Worm (Caenorhabditis elegans) whole organism, L1 larva: ENCODE results near the gene Y42A5A.5.

ENCODE experiments used
- C34B4.2 ChIP-seq: sonication (generic microtip); optimal IDR thresholded peaks from 2 replicates; lab custom pipeline; 2017; ENCODE audit warnings: mild to moderate bottlenecking, missing genetic modification characterization, missing compliant biosample characterization
- F16B12.6 ChIP-seq: fragments of 150-350 bp; optimal IDR thresholded peaks from 2 replicates; lab custom pipeline; 2014; ENCODE audit warnings: missing biosample characterization, missing genetic modification characterization
- aha-1 ChIP-seq: fragments of 150-350 bp; optimal IDR thresholded peaks from 2 replicates; lab custom pipeline; 2014; ENCODE audit warnings: missing biosample characterization, missing genetic modification characterization
- aly-2 ChIP-seq: fragments of 150-350 bp; optimal IDR thresholded peaks from 2 replicates; lab custom pipeline; 2014; ENCODE audit warnings: missing biosample characterization, missing genetic modification characterization
- ama-1 ChIP-seq: fragments of 150-350 bp; optimal IDR thresholded peaks from 2 replicates; lab custom pipeline; 2014
- blmp-1 ChIP-seq: fragments of 150-350 bp; optimal IDR thresholded peaks from 2 replicates; lab custom pipeline; 2014; ENCODE audit warnings: missing biosample characterization, missing genetic modification characterization
- ceh-63 ChIP-seq: fragments of 200-800 bp; sonication (Bioruptor generic); optimal IDR thresholded peaks from 2 replicates; lab custom pipeline; 2018; ENCODE audit warnings: mild to moderate bottlenecking, missing genetic modification characterization, missing compliant biosample characterization
- ceh-8 ChIP-seq: fragments of 200-800 bp; sonication (Bioruptor generic); optimal IDR thresholded peaks from 2 replicates; lab custom pipeline; 2018; ENCODE audit warnings: mild to moderate bottlenecking, missing genetic modification characterization, moderate library complexity, missing compliant biosample characterization
- ceh-82 ChIP-seq, 3 experiments: fragments of 150-350 bp in 1 of 3; sonication (generic microtip) in 2 of 3; optimal IDR thresholded peaks; 2 replicates each; lab custom pipeline; 2014 to 2017; ENCODE audit warnings: missing biosample characterization in 3 of 3, missing genetic modification characterization in 3 of 3
- ceh-88 ChIP-seq: fragments of 200-800 bp; sonication (Bioruptor generic); IDR thresholded peaks from 2 replicates; pipeline ENCODE4 v1.3.6; 2022; ENCODE audit warnings: missing genetic modification characterization, missing compliant biosample characterization
- ceh-90 ChIP-seq: sonication (generic microtip); optimal IDR thresholded peaks from 2 replicates; lab custom pipeline; 2016; ENCODE audit warnings: missing genetic modification characterization, missing compliant biosample characterization
- dsc-1 ChIP-seq: sonication (generic microtip); optimal IDR thresholded peaks from 2 replicates; lab custom pipeline; 2016; ENCODE audit warnings: mild to moderate bottlenecking, missing genetic modification characterization, missing compliant biosample characterization
- efl-1 ChIP-seq, 4 experiments: fragments of 150-350 bp; optimal IDR thresholded peaks in 3 of 4; peaks in 1 of 4; 1 replicate in 1 of 4; 2 replicates in 3 of 4; lab custom pipeline; 2014; ENCODE audit warnings: missing biosample characterization in 2 of 4, missing genetic modification characterization in 2 of 4, missing genetic modification reagents in 2 of 4
- egl-13 ChIP-seq: sonication (generic microtip); optimal IDR thresholded peaks from 2 replicates; lab custom pipeline; 2016; ENCODE audit warnings: missing genotype, missing genetic modification reagents, missing genetic modification characterization, missing compliant biosample characterization
- elt-3 ChIP-seq, 6 experiments: fragments of 150-350 bp in 1 of 6; sonication (generic microtip); optimal IDR thresholded peaks; 2 replicates each; lab custom pipeline; 2017 to 2018; ENCODE audit warnings: missing biosample characterization in 6 of 6, missing genetic modification characterization in 6 of 6, inconsistent platforms in 1 of 6
- ets-5 ChIP-seq: fragments of 200-800 bp; sonication (Bioruptor generic); IDR thresholded peaks from 2 replicates; pipeline ENCODE4 v1.3.6; 2022; ENCODE audit warnings: missing genetic modification characterization, missing compliant biosample characterization
- fkh-10 ChIP-seq: sonication (generic microtip); optimal IDR thresholded peaks from 2 replicates; lab custom pipeline; 2017; ENCODE audit warnings: missing biosample characterization, missing genetic modification reagents, missing genetic modification characterization
- fkh-4 ChIP-seq: sonication (generic microtip); optimal IDR thresholded peaks from 2 replicates; lab custom pipeline; 2016; ENCODE audit warnings: missing compliant biosample characterization, missing genetic modification characterization, borderline replicate concordance
- fkh-8 ChIP-seq: sonication (generic microtip); optimal IDR thresholded peaks from 2 replicates; lab custom pipeline; 2016; ENCODE audit warnings: mild to moderate bottlenecking, missing genetic modification characterization, missing compliant biosample characterization
- hlh-17 ChIP-seq: fragments of 200-800 bp; sonication (Bioruptor generic); optimal IDR thresholded peaks from 2 replicates; lab custom pipeline; 2018; ENCODE audit warnings: missing genetic modification characterization, mild to moderate bottlenecking, missing compliant biosample characterization, moderate library complexity, borderline replicate concordance
- hpl-2 ChIP-seq: fragments of 150-350 bp; optimal IDR thresholded peaks from 2 replicates; lab custom pipeline; 2014; ENCODE audit warnings: missing biosample characterization, missing genetic modification reagents, missing genetic modification characterization
- lin-13 ChIP-seq: fragments of 150-350 bp; optimal IDR thresholded peaks from 2 replicates; lab custom pipeline; 2014; ENCODE audit warnings: missing biosample characterization, missing genetic modification reagents, missing genetic modification characterization
- lin-39 ChIP-seq: fragments of 150-350 bp; optimal IDR thresholded peaks from 2 replicates; lab custom pipeline; 2014; ENCODE audit warnings: missing biosample characterization, missing genetic modification reagents, missing genetic modification characterization
- lir-3 ChIP-seq: sonication (generic microtip); optimal IDR thresholded peaks from 2 replicates; lab custom pipeline; 2016; ENCODE audit warnings: mild to moderate bottlenecking, missing genetic modification characterization, moderate library complexity, missing compliant biosample characterization; ENCODE audit not compliant: poor library complexity
- lsy-2 ChIP-seq, 2 experiments: fragments of 150-350 bp; optimal IDR thresholded peaks; 2 replicates each; lab custom pipeline; 2014; ENCODE audit warnings: missing biosample characterization in 2 of 2, missing genetic modification characterization in 2 of 2
- mab-9 ChIP-seq: fragments of 200-800 bp; sonication (Bioruptor generic); IDR thresholded peaks from 2 replicates; pipeline ENCODE4 v1.3.6; 2022; ENCODE audit warnings: missing genetic modification reagents, missing genetic modification characterization, missing compliant biosample characterization
- mdl-1 ChIP-seq, 2 experiments: fragments of 150-350 bp; optimal IDR thresholded peaks; 2 replicates each; lab custom pipeline; 2014 to 2017; ENCODE audit warnings: missing biosample characterization in 2 of 2, missing genetic modification characterization in 2 of 2, inconsistent platforms in 1 of 2
- mef-2 ChIP-seq: fragments of 150-350 bp; optimal IDR thresholded peaks from 2 replicates; lab custom pipeline; 2014; ENCODE audit warnings: missing biosample characterization, missing genetic modification characterization
- mep-1 ChIP-seq: fragments of 150-350 bp; optimal IDR thresholded peaks from 2 replicates; lab custom pipeline; 2014; ENCODE audit warnings: missing biosample characterization, missing genetic modification characterization
- nhr-12 ChIP-seq: sonication (generic microtip); optimal IDR thresholded peaks from 2 replicates; lab custom pipeline; 2017; ENCODE audit warnings: missing biosample characterization, missing genetic modification characterization
- nhr-19 ChIP-seq: fragments of 200-800 bp; sonication (Bioruptor generic); conservative IDR thresholded peaks from 2 replicates; pipeline ENCODE4 v1.3.6; 2022; ENCODE audit warnings: missing genetic modification characterization, missing compliant biosample characterization
- nhr-20 ChIP-seq: sonication (generic microtip); optimal IDR thresholded peaks from 2 replicates; lab custom pipeline; 2016; ENCODE audit warnings: mild to moderate bottlenecking, missing genetic modification characterization, missing compliant biosample characterization
- nhr-28 ChIP-seq: fragments of 150-350 bp; optimal IDR thresholded peaks from 2 replicates; lab custom pipeline; 2014; ENCODE audit warnings: missing biosample characterization, missing genetic modification characterization
- nhr-71 ChIP-seq: sonication (generic microtip); optimal IDR thresholded peaks from 2 replicates; lab custom pipeline; 2016; ENCODE audit warnings: mild to moderate bottlenecking, missing genetic modification characterization, moderate library complexity, missing compliant biosample characterization
- nhr-76 ChIP-seq: sonication (generic microtip); optimal IDR thresholded peaks from 2 replicates; lab custom pipeline; 2017; ENCODE audit warnings: missing biosample characterization, missing genetic modification characterization
- nhr-77 ChIP-seq: fragments of 150-350 bp; optimal IDR thresholded peaks from 2 replicates; lab custom pipeline; 2014; ENCODE audit warnings: missing biosample characterization, missing genetic modification characterization
- nhr-90 ChIP-seq: sonication (generic microtip); optimal IDR thresholded peaks from 2 replicates; lab custom pipeline; 2016; ENCODE audit warnings: mild to moderate bottlenecking, missing genetic modification characterization, missing compliant biosample characterization; ENCODE audit not compliant: poor library complexity
- pax-3 ChIP-seq: fragments of 200-800 bp; sonication (Bioruptor generic); optimal IDR thresholded peaks from 2 replicates; lab custom pipeline; 2018; ENCODE audit warnings: mild to moderate bottlenecking, missing genetic modification characterization, moderate library complexity, missing compliant biosample characterization
- pqm-1 ChIP-seq: sonication (generic microtip); optimal IDR thresholded peaks from 3 replicates; lab custom pipeline; 2017; ENCODE audit warnings: missing biosample characterization, missing genetic modification characterization
- snpc-4 ChIP-seq: fragments of 150-350 bp; optimal IDR thresholded peaks from 2 replicates; lab custom pipeline; 2014; ENCODE audit warnings: missing biosample characterization, missing genetic modification characterization
- snu-23 ChIP-seq: sonication (generic microtip); optimal IDR thresholded peaks from 2 replicates; lab custom pipeline; 2016; ENCODE audit warnings: missing genetic modification characterization, missing compliant biosample characterization
- swsn-7 ChIP-seq: sonication (generic microtip); optimal IDR thresholded peaks from 2 replicates; lab custom pipeline; 2016; ENCODE audit warnings: missing genetic modification characterization, missing compliant biosample characterization
- tlp-1 ChIP-seq: fragments of 150-350 bp; optimal IDR thresholded peaks from 2 replicates; lab custom pipeline; 2014; ENCODE audit warnings: missing biosample characterization, missing genetic modification characterization
- unc-30 ChIP-seq: sonication (generic microtip); optimal IDR thresholded peaks from 2 replicates; lab custom pipeline; 2017; ENCODE audit warnings: missing biosample characterization, missing genetic modification characterization
- unc-62 ChIP-seq: fragments of 150-350 bp; optimal IDR thresholded peaks from 2 replicates; lab custom pipeline; 2014; ENCODE audit warnings: missing biosample characterization, missing genetic modification reagents, missing genetic modification characterization
- unc-86 ChIP-seq: sonication (generic microtip); optimal IDR thresholded peaks from 2 replicates; lab custom pipeline; 2016; ENCODE audit warnings: missing genetic modification characterization, missing compliant biosample characterization
- unc-98 ChIP-seq: fragments of 200-800 bp; sonication (Bioruptor generic); IDR thresholded peaks from 2 replicates; pipeline ENCODE4 v1.3.6; 2022; ENCODE audit warnings: missing genetic modification characterization, missing compliant biosample characterization
- vab-15 ChIP-seq: sonication (generic microtip); optimal IDR thresholded peaks from 2 replicates; lab custom pipeline; 2017; ENCODE audit warnings: missing genotype, mild to moderate bottlenecking, missing genetic modification characterization, missing compliant biosample characterization
- zip-4 ChIP-seq: fragments of 200-800 bp; sonication (Bioruptor generic); optimal IDR thresholded peaks from 2 replicates; lab custom pipeline; 2018; ENCODE audit warnings: mild to moderate bottlenecking, missing genetic modification characterization, moderate library complexity, missing compliant biosample characterization
- ztf-11 ChIP-seq, 2 experiments: sonication (generic microtip); optimal IDR thresholded peaks; 2 replicates each; lab custom pipeline; 2016 to 2017; ENCODE audit warnings: missing genetic modification characterization in 2 of 2, missing biosample characterization in 1 of 2, missing compliant biosample characterization in 1 of 2

The Y42A5A.5 gene

ce11 chrV:11075209-11076027 is 34.1 kb downstream of the Y42A5A.5 start (continued):
- TF ChIP-seq hlh-17 = no peak
- no peak for TF ChIP-seq mef-2 (tag; lab: Kevin White, UChicago)
- peak; percentile 1 for TF ChIP-seq lin-13 (GFP tag; lab: Kevin White, UChicago)
- TF ChIP-seq mab-9 (GFP tag; lab: Robert Waterston, UW) = no peak
- TF ChIP-seq ama-1 (lab: Kevin White, UChicago) = no peak
- no peak for TF ChIP-seq fkh-4 (tag; lab: Kevin White, UChicago)
- peak; percentile 26 for TF ChIP-seq swsn-7 (tag; lab: Kevin White, UChicago)
- no peak for TF ChIP-seq vab-15 (tag; lab: Kevin White, UChicago)
- no peak for TF ChIP-seq aly-2 (tag; lab: Kevin White, UChicago)
- peak; percentile 19 for TF ChIP-seq zip-4
- TF ChIP-seq unc-62 = no peak
- TF ChIP-seq nhr-19 (GFP tag; lab: Robert Waterston, UW) = no peak; the same call in 1 of the 2 replicates
- TF ChIP-seq pqm-1 (tag; lab: Kevin White, UChicago) = no peak
- no peak for TF ChIP-seq ztf-11 (tag; optimal IDR thresholded peaks at IDR 0.05; lab: Kevin White, UChicago)
- no peak for TF ChIP-seq efl-1 (optimal IDR thresholded peaks at IDR 0.05; lab: Kevin White, UChicago)
- peak in 1 of 2 experiments; percentile 67 for TF ChIP-seq efl-1 (GFP tag; optimal IDR thresholded peaks at IDR 0.05 in 1 of 2; lab: Kevin White, UChicago)
- TF ChIP-seq unc-98 (GFP tag; lab: Robert Waterston, UW) = no peak
- TF ChIP-seq elt-3 (tag; optimal IDR thresholded peaks at IDR 0.05; lab: Kevin White, UChicago) = no peak
- peak; percentile 3 for TF ChIP-seq nhr-71
- no peak for TF ChIP-seq lsy-2 (tag; optimal IDR thresholded peaks at IDR 0.05; lab: Kevin White, UChicago)
- TF ChIP-seq C34B4.2 (tag; lab: Kevin White, UChicago) = no peak
- TF ChIP-seq nhr-77 (tag; lab: Kevin White, UChicago) = no peak
- no peak for TF ChIP-seq nhr-90 (tag; lab: Kevin White, UChicago)
- TF ChIP-seq egl-13 (tag; lab: Kevin White, UChicago) = no peak
- peak; percentile 35 for TF ChIP-seq blmp-1
- no peak for TF ChIP-seq aha-1 (tag; lab: Kevin White, UChicago)
- TF ChIP-seq hpl-2 (GFP tag; lab: Kevin White, UChicago) = no peak
- TF ChIP-seq ets-5 (GFP tag; lab: Robert Waterston, UW) = no peak
- TF ChIP-seq ceh-90 = no peak
- TF ChIP-seq ceh-82 (tag; optimal IDR thresholded peaks at IDR 0.05; lab: Kevin White, UChicago) = peak in 1 of 3 experiments; percentile 42
- peak; percentile 2 for TF ChIP-seq fkh-8 (tag; lab: Kevin White, UChicago)
- no peak for TF ChIP-seq mep-1 (tag; lab: Kevin White, UChicago)
- peak; percentile 13 for TF ChIP-seq snpc-4 (tag; lab: Kevin White, UChicago)
- no peak for TF ChIP-seq lin-39
- TF ChIP-seq tlp-1 (tag; lab: Kevin White, UChicago) = no peak

ce11 chrV:11074448-11074847 is 35.1 kb downstream of the Y42A5A.5 start, which contains the start of gene act-3:
TSS of gene act-3 (minus strand) at chrV:11074498.
- TF ChIP-seq snu-23 = peak; percentile 36
- no peak for TF ChIP-seq lir-3 (tag; lab: Kevin White, UChicago)
- peak; percentile 76 for TF ChIP-seq nhr-71
- peak; percentile 35 for TF ChIP-seq nhr-20
- no peak for TF ChIP-seq fkh-8 (tag; lab: Kevin White, UChicago)
- TF ChIP-seq nhr-28 (tag; lab: Kevin White, UChicago) = no peak
- TF ChIP-seq ceh-8 = no peak
- TF ChIP-seq fkh-10 (GFP tag; lab: Kevin White, UChicago) = no peak
- no peak for TF ChIP-seq ceh-88 (GFP tag; lab: Robert Waterston, UW)
- TF ChIP-seq lsy-2 (tag; optimal IDR thresholded peaks at IDR 0.05; lab: Kevin White, UChicago) = peak in 1 of 2 experiments; percentile 12
- TF ChIP-seq blmp-1 = no peak
- peak; percentile 45 for TF ChIP-seq nhr-19 (GFP tag; lab: Robert Waterston, UW)
- TF ChIP-seq egl-13 (tag; lab: Kevin White, UChicago) = no peak
- TF ChIP-seq unc-30 (tag; lab: Kevin White, UChicago) = no peak
- peak in 1 of 3 experiments; percentile 1 for TF ChIP-seq ceh-82 (tag; optimal IDR thresholded peaks at IDR 0.05; lab: Kevin White, UChicago)
- TF ChIP-seq mdl-1 (tag; optimal IDR thresholded peaks at IDR 0.05; lab: Kevin White, UChicago) = peak in 1 of 2 experiments; percentile 28
- TF ChIP-seq pax-3 (tag; lab: Kevin White, UChicago) = no peak
- TF ChIP-seq F16B12.6 (tag; lab: Kevin White, UChicago) = no peak
- TF ChIP-seq dsc-1 (tag; lab: Kevin White, UChicago) = peak; percentile 55
- TF ChIP-seq nhr-76 (tag; lab: Kevin White, UChicago) = no peak
- no peak for TF ChIP-seq nhr-12 (tag; lab: Kevin White, UChicago)
- TF ChIP-seq unc-86 (tag; lab: Kevin White, UChicago) = no peak
- no peak for TF ChIP-seq ceh-63
